Worm (Caenorhabditis elegans) whole organism, late embryonic: ENCODE results near the gene tsp-16.

Experiments
- K02D7.2 ChIP-seq: sonication (generic microtip); optimal IDR thresholded peaks from 2 replicates; lab custom pipeline; 2017; ENCODE audit warnings: mild to moderate bottlenecking, missing genetic modification characterization, missing compliant biosample characterization
- K09A11.1 ChIP-seq: sonication (generic microtip); optimal IDR thresholded peaks from 2 replicates; lab custom pipeline; 2017; ENCODE audit warnings: antibody characterized with exemption, mild to moderate bottlenecking, missing genetic modification characterization, missing compliant biosample characterization; ENCODE audit not compliant: insufficient read depth
- Y22D7AL.16 ChIP-seq: sonication (generic microtip); optimal IDR thresholded peaks from 2 replicates; lab custom pipeline; 2016; ENCODE audit warnings: missing genetic modification characterization, missing compliant biosample characterization
- ahr-1 ChIP-seq: sonication (generic microtip); optimal IDR thresholded peaks from 2 replicates; lab custom pipeline; 2016; ENCODE audit warnings: missing genetic modification characterization, missing compliant biosample characterization
- ama-1 ChIP-seq: fragments of 150-350 bp; optimal IDR thresholded peaks from 2 replicates; lab custom pipeline; 2014
- ceh-14 ChIP-seq: sonication (generic microtip); optimal IDR thresholded peaks from 2 replicates; lab custom pipeline; 2016; ENCODE audit warnings: missing genotype, missing genetic modification characterization, missing compliant biosample characterization
- ceh-19 ChIP-seq: fragments of 200-800 bp; sonication (Bioruptor generic); optimal IDR thresholded peaks from 2 replicates; lab custom pipeline; 2018; ENCODE audit warnings: mild to moderate bottlenecking, missing genetic modification characterization, missing compliant biosample characterization
- ceh-2 ChIP-seq: sonication (generic microtip); optimal IDR thresholded peaks from 2 replicates; lab custom pipeline; 2016; ENCODE audit warnings: missing genotype, missing genetic modification characterization, missing compliant biosample characterization
- ceh-22 ChIP-seq: sonication (generic microtip); optimal IDR thresholded peaks from 2 replicates; lab custom pipeline; 2017; ENCODE audit warnings: missing biosample characterization, missing genetic modification characterization
- ceh-24 ChIP-seq: sonication (generic microtip); optimal IDR thresholded peaks from 2 replicates; lab custom pipeline; 2016; ENCODE audit warnings: mild to moderate bottlenecking, missing genetic modification characterization, missing compliant biosample characterization
- ceh-45 ChIP-seq: fragments of 200-800 bp; sonication (Bioruptor generic); IDR thresholded peaks from 2 replicates; pipeline ENCODE4 v1.3.6; 2022; ENCODE audit warnings: missing genetic modification reagents, missing genetic modification characterization, missing compliant biosample characterization
- ceh-6 ChIP-seq: fragments of 200-800 bp; sonication (Bioruptor generic); optimal IDR thresholded peaks from 2 replicates; lab custom pipeline; 2018; ENCODE audit warnings: mild to moderate bottlenecking, missing genetic modification characterization, missing compliant biosample characterization
- che-1 ChIP-seq: sonication (generic microtip); optimal IDR thresholded peaks from 2 replicates; lab custom pipeline; 2016; ENCODE audit warnings: mild to moderate bottlenecking, missing genetic modification characterization, missing compliant biosample characterization
- dmd-4 ChIP-seq: sonication (generic microtip); optimal IDR thresholded peaks from 2 replicates; lab custom pipeline; 2016; ENCODE audit warnings: borderline replicate concordance, missing genetic modification characterization, missing compliant biosample characterization
- dve-1 ChIP-seq: sonication (generic microtip); optimal IDR thresholded peaks from 2 replicates; lab custom pipeline; 2017; ENCODE audit warnings: antibody characterized with exemption, mild to moderate bottlenecking, missing genetic modification characterization, missing compliant biosample characterization
- elt-2 ChIP-seq: sonication (generic microtip); optimal IDR thresholded peaks from 2 replicates; lab custom pipeline; 2016; ENCODE audit warnings: missing genetic modification reagents, missing genetic modification characterization, missing compliant biosample characterization
- fax-1 ChIP-seq: sonication (generic microtip); optimal IDR thresholded peaks from 2 replicates; lab custom pipeline; 2016; ENCODE audit warnings: missing genotype, missing genetic modification characterization, missing compliant biosample characterization
- gmeb-2 ChIP-seq: sonication (generic microtip); optimal IDR thresholded peaks from 2 replicates; lab custom pipeline; 2016; ENCODE audit warnings: missing genetic modification characterization, inconsistent platforms, missing compliant biosample characterization
- hlh-6 ChIP-seq: sonication (generic microtip); optimal IDR thresholded peaks from 2 replicates; lab custom pipeline; 2016; ENCODE audit warnings: missing genotype, missing genetic modification characterization, missing compliant biosample characterization
- hlh-8 ChIP-seq: sonication (generic microtip); optimal IDR thresholded peaks from 2 replicates; lab custom pipeline; 2016; ENCODE audit warnings: missing genotype, missing genetic modification characterization, missing compliant biosample characterization
- nfya-1 ChIP-seq: sonication (generic microtip); optimal IDR thresholded peaks from 2 replicates; lab custom pipeline; 2017; ENCODE audit warnings: missing genetic modification characterization, mild to moderate bottlenecking, missing compliant biosample characterization, antibody characterized with exemption, moderate library complexity
- nhr-11 ChIP-seq: fragments of 150-350 bp; optimal IDR thresholded peaks from 2 replicates; lab custom pipeline; 2014; ENCODE audit warnings: missing biosample characterization, missing genetic modification characterization
- nhr-232 ChIP-seq: sonication (generic microtip); optimal IDR thresholded peaks from 2 replicates; lab custom pipeline; 2016; ENCODE audit warnings: missing genetic modification characterization, missing compliant biosample characterization
- npax-4 ChIP-seq: sonication (generic microtip); optimal IDR thresholded peaks from 2 replicates; lab custom pipeline; 2016; ENCODE audit warnings: missing genetic modification characterization, missing compliant biosample characterization
- odd-2 ChIP-seq: sonication (generic microtip); optimal IDR thresholded peaks from 2 replicates; lab custom pipeline; 2017; ENCODE audit warnings: antibody characterized with exemption, mild to moderate bottlenecking, missing genetic modification characterization, missing compliant biosample characterization
- pqm-1 ChIP-seq: sonication (generic microtip); optimal IDR thresholded peaks from 2 replicates; lab custom pipeline; 2016; ENCODE audit warnings: missing genetic modification characterization, missing compliant biosample characterization
- pros-1 ChIP-seq: fragments of 150-350 bp; optimal IDR thresholded peaks from 2 replicates; lab custom pipeline; 2014; ENCODE audit warnings: missing biosample characterization, missing genetic modification reagents, missing genetic modification characterization
- sox-2 ChIP-seq: fragments of 200-800 bp; sonication (Bioruptor generic); IDR thresholded peaks from 2 replicates; pipeline ENCODE4 v1.3.6; 2022; ENCODE audit warnings: missing genetic modification reagents, missing genetic modification characterization, missing compliant biosample characterization
- sox-4 ChIP-seq: sonication (generic microtip); optimal IDR thresholded peaks from 2 replicates; lab custom pipeline; 2017; ENCODE audit warnings: mild to moderate bottlenecking, missing genetic modification characterization, inconsistent platforms, missing compliant biosample characterization
- syd-9 ChIP-seq: sonication (generic microtip); optimal IDR thresholded peaks from 2 replicates; lab custom pipeline; 2016; ENCODE audit warnings: mild to moderate bottlenecking, missing genetic modification characterization, moderate library complexity, missing compliant biosample characterization
- tbx-2 ChIP-seq: sonication (generic microtip); optimal IDR thresholded peaks from 2 replicates; lab custom pipeline; 2016; ENCODE audit warnings: missing genetic modification characterization, missing compliant biosample characterization
- tbx-7 ChIP-seq: sonication (generic microtip); optimal IDR thresholded peaks from 2 replicates; lab custom pipeline; 2016; ENCODE audit warnings: missing genotype, missing genetic modification characterization, missing compliant biosample characterization
- ttx-3 ChIP-seq: sonication (generic microtip); optimal IDR thresholded peaks from 2 replicates; lab custom pipeline; 2016; ENCODE audit warnings: missing genetic modification reagents, missing genetic modification characterization, missing compliant biosample characterization
- unc-3 ChIP-seq, 2 experiments: fragments of 200-800 bp in 1 of 2; sonication (Bioruptor generic) in 1 of 2; sonication (generic microtip) in 1 of 2; conservative IDR thresholded peaks in 1 of 2; optimal IDR thresholded peaks in 1 of 2; 2 replicates each; pipeline versions ENCODE4 v1.3.6 to Lab custom; 2016 to 2022; ENCODE audit warnings: missing compliant biosample characterization in 2 of 2, missing genetic modification characterization in 2 of 2, missing genetic modification reagents in 1 of 2
- unc-55 ChIP-seq: sonication (generic microtip); optimal IDR thresholded peaks from 2 replicates; lab custom pipeline; 2017; ENCODE audit warnings: missing biosample characterization, missing genetic modification reagents, missing genetic modification characterization
- unc-86 ChIP-seq: sonication (generic microtip); optimal IDR thresholded peaks from 2 replicates; lab custom pipeline; 2016; ENCODE audit warnings: missing genetic modification characterization, missing compliant biosample characterization
- zip-5 ChIP-seq: sonication (generic microtip); optimal IDR thresholded peaks from 2 replicates; lab custom pipeline; 2016; ENCODE audit warnings: missing genetic modification characterization, missing compliant biosample characterization

tsp-16 gene

ce11 chrX:7019733-7020132 is 23.3 kb upstream of the tsp-16 start, which contains the start of gene cah-5:
Gene cah-5 (plus strand): TSS chrX:7020033.
- TF ChIP-seq npax-4 (tag; lab: Kevin White, UChicago) (no peak), nhr-232 (tag; lab: Kevin White, UChicago) (no peak), dmd-4 (tag; lab: Kevin White, UChicago) (no peak), Y22D7AL.16 (no peak), che-1 (tag; lab: Kevin White, UChicago) (no peak), ceh-19 (GFP tag; lab: Kevin White, UChicago) (no peak), pros-1 (tag; lab: Kevin White, UChicago) (no peak), ceh-24 (tag; lab: Kevin White, UChicago) (no peak), zip-5 (tag; lab: Kevin White, UChicago) (no peak), ceh-22 (no peak), sox-4 (tag; lab: Kevin White, UChicago) (no peak), tbx-2 (no peak), fax-1 (no peak), ama-1 (no peak)

- TF ChIP-seq pqm-1 (tag; lab: Kevin White, UChicago), result no peak
- no peak for TF ChIP-seq unc-3 (GFP tag; conservative IDR thresholded peaks at IDR 0.05; lab: Robert Waterston, UW)
- TF ChIP-seq unc-3 (tag; optimal IDR thresholded peaks at IDR 0.05; lab: Kevin White, UChicago), result no peak
- no peak for TF ChIP-seq tbx-2
- TF ChIP-seq ceh-14, result no peak
- no peak for TF ChIP-seq nhr-11 (tag; lab: Kevin White, UChicago)
- no peak for TF ChIP-seq ceh-45 (GFP tag; lab: Robert Waterston, UW)
- TF ChIP-seq ceh-22, result no peak
- no peak for TF ChIP-seq sox-2 (GFP tag; lab: Robert Waterston, UW)
- TF ChIP-seq ceh-2 (tag; lab: Kevin White, UChicago), result no peak
- no peak for TF ChIP-seq gmeb-2 (tag; lab: Kevin White, UChicago)
- TF ChIP-seq unc-55 (GFP tag; lab: Kevin White, UChicago), result no peak
- no peak for TF ChIP-seq K02D7.2 (tag; lab: Kevin White, UChicago)
- TF ChIP-seq odd-2 (tag; lab: Kevin White, UChicago), result no peak
- no peak for TF ChIP-seq sox-4 (tag; lab: Kevin White, UChicago)
- no peak for TF ChIP-seq ceh-6
These were observed 9.5 kb upstream of the tsp-16 start for ce11 chrX:7005919-7006318.

- TF ChIP-seq syd-9 (no peak), ceh-24 (tag; lab: Kevin White, UChicago) (no peak), dve-1 (tag; lab: Kevin White, UChicago) (no peak), ttx-3 (tag; lab: Kevin White, UChicago) (no peak), pqm-1 (tag; lab: Kevin White, UChicago) (no peak), elt-2 (no peak), nfya-1 (no peak), pros-1 (tag; lab: Kevin White, UChicago) (no peak), hlh-8 (tag; lab: Kevin White, UChicago) (no peak), ceh-19 (GFP tag; lab: Kevin White, UChicago) (no peak), nhr-232 (tag; lab: Kevin White, UChicago) (no peak), tbx-7 (tag; lab: Kevin White, UChicago) (no peak), Y22D7AL.16 (no peak), ceh-22 (no peak)
These were observed 9.1 kb upstream of the tsp-16 start, which contains the start of gene tyra-2 for ce11 chrX:7005475-7005874. Gene tyra-2 (minus strand): TSS chrX:7005575.

DNA sequence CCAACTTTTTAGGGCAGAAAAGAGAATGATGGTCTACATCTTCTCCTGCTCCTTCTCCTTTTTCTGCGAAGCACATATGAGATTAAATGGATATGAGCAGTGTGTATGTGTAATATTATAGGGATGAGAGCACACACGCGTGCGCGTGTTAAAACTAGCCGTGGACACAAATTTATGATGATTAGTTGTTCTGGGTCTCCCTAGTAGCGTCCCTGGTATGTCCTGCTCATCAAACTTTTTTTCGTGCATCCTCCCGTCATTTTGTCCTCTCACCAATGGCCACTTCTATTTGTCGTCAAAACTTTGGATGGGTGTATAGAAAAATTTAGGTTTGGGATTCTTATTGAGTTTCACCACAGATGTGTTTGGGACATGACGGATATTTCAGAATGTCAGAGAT is 5.5 kb upstream of the tsp-16 start:
- TF ChIP-seq ahr-1 (tag; lab: Kevin White, UChicago) (no peak), K09A11.1 (tag; lab: Kevin White, UChicago) (no peak), sox-2 (GFP tag; lab: Robert Waterston, UW) (no peak), hlh-6 (tag; lab: Kevin White, UChicago) (no peak), ceh-14 (no peak), unc-86 (tag; lab: Kevin White, UChicago) (no peak), ceh-24 (tag; lab: Kevin White, UChicago) (no peak), npax-4 (tag; lab: Kevin White, UChicago) (no peak), ttx-3 (tag; lab: Kevin White, UChicago) (no peak), nhr-232 (tag; lab: Kevin White, UChicago) (no peak), elt-2 (no peak), ceh-22 (no peak)
